Fruit fly (Drosophila melanogaster): ENCODE measurements around the gene tx.

- TF ChIP-seq D1 (tag; optimal IDR thresholded peaks at IDR 0.05) (no peak), CG15710 (tag; optimal IDR thresholded peaks at IDR 0.05) (no peak), Pif1A (GFP tag; optimal IDR thresholded peaks at IDR 0.05) (no peak), CG13204 (GFP tag; optimal IDR thresholded peaks at IDR 0.05) (no peak), Snoo (tag; optimal IDR thresholded peaks at IDR 0.05) (no peak)
Measured at dm6 chr3R:26433743-26434142, 6.8 kb upstream of the tx start.

Measured in whole organism, pupa.